Fruit fly (Drosophila melanogaster) whole organism, embryonic: Measurements from ENCODE around the gene Actbeta.

Experiments used
- C15 ChIP-seq: fragments of 200-800 bp; sonication (Bioruptor generic); IDR thresholded peaks from 3 replicates; pipeline ENCODE4 v1.3.6; 2022; ENCODE audit warnings: missing biosample characterization, missing genetic modification characterization
- CG10321 ChIP-seq: fragments of 200-800 bp; sonication (Bioruptor generic); IDR thresholded peaks from 2 replicates; pipeline ENCODE4 v1.3.6; 2022; ENCODE audit warnings: missing biosample characterization, missing genetic modification characterization
- CG10654 ChIP-seq: fragments of 200-800 bp; sonication (Bioruptor generic); optimal IDR thresholded peaks from 2 replicates; lab custom pipeline; 2016; ENCODE audit warnings: missing biosample characterization, missing genetic modification characterization
- CG1602 ChIP-seq: fragments of 200-800 bp; sonication (Bioruptor generic); optimal IDR thresholded peaks from 3 replicates; lab custom pipeline; 2016; ENCODE audit warnings: missing biosample characterization, missing genetic modification characterization
- CG1647 ChIP-seq: fragments of 200-800 bp; sonication (Bioruptor generic); optimal IDR thresholded peaks from 3 replicates; lab custom pipeline; 2016; ENCODE audit warnings: missing biosample characterization, missing genetic modification characterization
- CG17361 ChIP-seq: fragments of 200-800 bp; sonication (Bioruptor generic); IDR thresholded peaks from 3 replicates; pipeline ENCODE4 v1.3.6; 2022; ENCODE audit warnings: missing biosample characterization, missing genetic modification characterization
- CG17802 ChIP-seq: fragments of 200-800 bp; sonication (Bioruptor generic); optimal IDR thresholded peaks from 2 replicates; lab custom pipeline; 2018; ENCODE audit warnings: missing biosample characterization, mild to moderate bottlenecking, missing genetic modification characterization, moderate library complexity
- CG2199 ChIP-seq: fragments of 200-800 bp; sonication (Bioruptor generic); IDR thresholded peaks from 3 replicates; pipeline ENCODE4 v1.3.6; 2022; ENCODE audit warnings: missing biosample characterization, missing genetic modification characterization
- CG30431 ChIP-seq: fragments of 200-800 bp; sonication (Bioruptor generic); optimal IDR thresholded peaks from 2 replicates; lab custom pipeline; 2017; ENCODE audit warnings: missing biosample characterization, missing genetic modification characterization
- CG34224 ChIP-seq: fragments of 200-800 bp; sonication (Bioruptor generic); IDR thresholded peaks from 3 replicates; pipeline ENCODE4 v1.3.6; 2022; ENCODE audit warnings: missing biosample characterization, missing genetic modification characterization; ENCODE audit not compliant: partially characterized antibody
- CG4328 ChIP-seq: fragments of 200-800 bp; sonication (Bioruptor generic); optimal IDR thresholded peaks from 3 replicates; lab custom pipeline; 2017; ENCODE audit warnings: missing biosample characterization, missing genetic modification reagents, missing genetic modification characterization
- CG6791 ChIP-seq: fragments of 200-800 bp; sonication (Bioruptor generic); IDR thresholded peaks from 3 replicates; pipeline ENCODE4 v1.3.6; 2022; ENCODE audit warnings: missing biosample characterization, missing genetic modification characterization; ENCODE audit not compliant: partially characterized antibody
- CG9437 ChIP-seq: fragments of 200-800 bp; sonication (Bioruptor generic); optimal IDR thresholded peaks from 2 replicates; lab custom pipeline; 2018; ENCODE audit warnings: missing biosample characterization, mild to moderate bottlenecking, missing genetic modification characterization
- Dbx ChIP-seq: fragments of 200-800 bp; sonication (Bioruptor generic); IDR thresholded peaks from 3 replicates; pipeline ENCODE4 v1.3.6; 2022; ENCODE audit warnings: missing biosample characterization, missing genetic modification characterization
- HLH54F ChIP-seq: fragments of 200-800 bp; sonication (Bioruptor generic); optimal IDR thresholded peaks from 3 replicates; lab custom pipeline; 2016; ENCODE audit warnings: missing biosample characterization, missing genetic modification characterization
- Jarid2 ChIP-seq: fragments of 200-800 bp; sonication (Bioruptor generic); optimal IDR thresholded peaks from 3 replicates; lab custom pipeline; 2017; ENCODE audit warnings: mild to moderate bottlenecking, missing biosample characterization, missing genetic modification reagents, missing genetic modification characterization
- Myb ChIP-seq: fragments of 200-800 bp; sonication (Bioruptor generic); optimal IDR thresholded peaks from 2 replicates; lab custom pipeline; 2016; ENCODE audit warnings: missing biosample characterization, missing genetic modification characterization
- NC2α ChIP-seq: fragments of 200-800 bp; sonication (Bioruptor generic); optimal IDR thresholded peaks from 2 replicates; lab custom pipeline; 2016; ENCODE audit warnings: missing biosample characterization, missing genetic modification characterization
- Nf-YA ChIP-seq: fragments of 200-800 bp; sonication (Bioruptor generic); IDR thresholded peaks from 2 replicates; pipeline ENCODE4 v1.3.6; 2022; ENCODE audit warnings: missing biosample characterization, missing genetic modification characterization
- Nf-YB ChIP-seq: fragments of 200-800 bp; sonication (Bioruptor generic); optimal IDR thresholded peaks from 3 replicates; lab custom pipeline; 2019; ENCODE audit warnings: missing biosample characterization, mild to moderate bottlenecking, missing genetic modification characterization, moderate library complexity
- Nf-YC ChIP-seq: fragments of 200-800 bp; optimal IDR thresholded peaks from 3 replicates; lab custom pipeline; 2019; ENCODE audit warnings: missing biosample characterization, mild to moderate bottlenecking, missing genetic modification characterization, moderate library complexity
- Oaz ChIP-seq: fragments of 200-800 bp; sonication (Bioruptor generic); IDR thresholded peaks from 2 replicates; pipeline ENCODE4 v1.3.6; 2022; ENCODE audit warnings: missing biosample characterization, missing genetic modification characterization
- TFAM ChIP-seq: fragments of 200-800 bp; sonication (Bioruptor generic); optimal IDR thresholded peaks from 2 replicates; lab custom pipeline; 2017; ENCODE audit warnings: missing biosample characterization, missing genetic modification characterization, inconsistent platforms
- ap ChIP-seq: fragments of 200-800 bp; sonication (Bioruptor generic); IDR thresholded peaks from 2 replicates; pipeline ENCODE4 v1.3.6; 2022; ENCODE audit warnings: missing biosample characterization, missing genetic modification characterization
- ash1 ChIP-seq: fragments of 200-800 bp; sonication (Bioruptor generic); optimal IDR thresholded peaks from 2 replicates; lab custom pipeline; 2018; ENCODE audit warnings: missing biosample characterization, mild to moderate bottlenecking, missing genetic modification characterization
- cg ChIP-seq: fragments of 200-800 bp; sonication (Bioruptor generic); optimal IDR thresholded peaks from 3 replicates; lab custom pipeline; 2019; ENCODE audit warnings: missing biosample characterization, mild to moderate bottlenecking, missing genetic modification characterization, moderate library complexity
- da ChIP-seq: fragments of 200-800 bp; sonication (Bioruptor generic); optimal IDR thresholded peaks from 2 replicates; lab custom pipeline; 2016; ENCODE audit warnings: missing biosample characterization, missing genetic modification characterization
- danr ChIP-seq: fragments of 200-800 bp; sonication (Bioruptor generic); IDR thresholded peaks from 2 replicates; pipeline ENCODE4 v1.3.6; 2022; ENCODE audit warnings: missing biosample characterization, missing genetic modification characterization
- dmrt11E ChIP-seq: fragments of 200-800 bp; sonication (Bioruptor generic); optimal IDR thresholded peaks from 3 replicates; lab custom pipeline; 2018; ENCODE audit warnings: missing biosample characterization, mild to moderate bottlenecking, missing genetic modification characterization, moderate library complexity
- dmrt99B ChIP-seq: fragments of 200-800 bp; sonication (Bioruptor generic); optimal IDR thresholded peaks from 2 replicates; lab custom pipeline; 2018; ENCODE audit warnings: missing biosample characterization, mild to moderate bottlenecking, missing genetic modification characterization, moderate library complexity
- gsb-n ChIP-seq: fragments of 200-800 bp; sonication (Bioruptor generic); optimal IDR thresholded peaks from 3 replicates; lab custom pipeline; 2018; ENCODE audit warnings: missing biosample characterization, mild to moderate bottlenecking, missing genetic modification characterization
- hbn ChIP-seq: fragments of 200-800 bp; sonication (Bioruptor generic); IDR thresholded peaks from 2 replicates; pipeline ENCODE4 v1.3.6; 2022; ENCODE audit warnings: missing biosample characterization, missing genetic modification characterization; ENCODE audit not compliant: partially characterized antibody
- hth ChIP-seq: fragments of >200 bp; optimal IDR thresholded peaks from 2 replicates; lab custom pipeline; 2017; ENCODE audit warnings: inconsistent platforms
- lola ChIP-seq, 3 experiments: fragments of >200 bp in 2 of 3; fragments of 200-800 bp in 1 of 3; sonication (Bioruptor generic) in 1 of 3; optimal IDR thresholded peaks; 2 replicates each; lab custom pipeline; 2017 to 2019; ENCODE audit warnings: missing biosample characterization in 3 of 3, missing genetic modification characterization in 3 of 3, mild to moderate bottlenecking in 1 of 3, moderate library complexity in 1 of 3
- odd ChIP-seq: fragments of 200-800 bp; sonication (Bioruptor generic); optimal IDR thresholded peaks from 2 replicates; lab custom pipeline; 2017; ENCODE audit warnings: missing biosample characterization, mild to moderate bottlenecking, missing genetic modification characterization
- pho ChIP-seq: fragments of 200-800 bp; sonication (Bioruptor generic); optimal IDR thresholded peaks from 2 replicates; lab custom pipeline; 2016; ENCODE audit warnings: missing biosample characterization, missing genetic modification characterization
- sc ChIP-seq, 3 experiments: fragments of >200 bp in 2 of 3; fragments of 200-800 bp in 1 of 3; sonication (Bioruptor generic) in 1 of 3; optimal IDR thresholded peaks; 2 replicates in 2 of 3; 3 replicates in 1 of 3; lab custom pipeline; 2017; ENCODE audit warnings: mild to moderate bottlenecking in 1 of 3, missing biosample characterization in 1 of 3, missing genetic modification characterization in 1 of 3, missing genetic modification reagents in 1 of 3
- sens ChIP-seq: fragments of 200-800 bp; sonication (Bioruptor generic); peaks from one replicate; lab custom pipeline; 2016; ENCODE audit warnings: missing biosample characterization, missing genetic modification characterization
- sim ChIP-seq: fragments of 200-800 bp; sonication (Bioruptor generic); IDR thresholded peaks from 2 replicates; pipeline ENCODE4 v1.3.6; 2022; ENCODE audit warnings: missing biosample characterization, missing genetic modification characterization
- tap ChIP-seq: fragments of 200-800 bp; optimal IDR thresholded peaks from 3 replicates; lab custom pipeline; 2019; ENCODE audit warnings: missing biosample characterization, mild to moderate bottlenecking, missing genetic modification characterization, moderate library complexity
- trh ChIP-seq: fragments of 200-800 bp; sonication (Bioruptor generic); optimal IDR thresholded peaks from 2 replicates; lab custom pipeline; 2016; ENCODE audit warnings: missing biosample characterization, missing genetic modification characterization
- tx ChIP-seq: fragments of 200-800 bp; sonication (Bioruptor generic); optimal IDR thresholded peaks from 2 replicates; lab custom pipeline; 2016; ENCODE audit warnings: missing biosample characterization, missing genetic modification characterization
- wor ChIP-seq: fragments of 200-800 bp; sonication (Bioruptor generic); IDR thresholded peaks from 2 replicates; pipeline ENCODE4 v1.3.6; 2022; ENCODE audit warnings: missing biosample characterization, missing genetic modification characterization
- zf30C ChIP-seq: fragments of 200-800 bp; sonication (Bioruptor generic); optimal IDR thresholded peaks from 3 replicates; lab custom pipeline; 2018; ENCODE audit warnings: missing biosample characterization, mild to moderate bottlenecking, missing genetic modification characterization

Gene Actbeta

dm6 chr4:1112867-1113769 lies 28.5 kb upstream of the Actbeta start (continued):
- no peak for TF ChIP-seq cg (GFP tag; lab: Kevin White, UChicago)
- TF ChIP-seq hth = no peak
- peak; percentile 76 for TF ChIP-seq Myb (GFP tag; lab: Kevin White, UChicago)
- TF ChIP-seq hbn (GFP tag; lab: Robert Waterston, UW) = no peak
- TF ChIP-seq C15 (GFP tag; lab: Robert Waterston, UW) = peak; percentile 69; the same call in 2 of the 3 replicates
- TF ChIP-seq pho = peak; percentile 90
- peak; percentile 70 for TF ChIP-seq CG17802 (tag; lab: Kevin White, UChicago)

- TF ChIP-seq CG2199 (GFP tag; lab: Robert Waterston, UW) (peak; percentile 94), ap (GFP tag; lab: Robert Waterston, UW) (no peak), danr (no peak), HLH54F (GFP tag; lab: Kevin White, UChicago) (no peak), gsb-n (tag; lab: Kevin White, UChicago) (no peak), TFAM (GFP tag; lab: Kevin White, UChicago) (no peak), odd (GFP tag; lab: Kevin White, UChicago) (no peak), CG1647 (GFP tag; lab: Kevin White, UChicago) (no peak), CG34224 (no peak)
These were observed 21.5 kb upstream of the Actbeta start for dm6 chr4:1106114-1106513.

dm6 chr4:1097608-1098262 lies 13.1 kb upstream of the Actbeta start:
- TF ChIP-seq CG30431 (no peak), da (no peak), CG10654 (GFP tag; lab: Kevin White, UChicago) (no peak), Nf-YC (tag; lab: Kevin White, UChicago) (peak; percentile 98), dmrt99B (tag; lab: Kevin White, UChicago) (no peak), CG2199 (GFP tag; lab: Robert Waterston, UW) (peak; percentile 76; the same call in 2 of the 3 replicates), Jarid2 (peak; percentile 24), CG6791 (GFP tag; lab: Robert Waterston, UW) (no peak), sim (GFP tag; lab: Robert Waterston, UW) (no peak), Nf-YB (GFP tag; lab: Kevin White, UChicago) (peak; percentile 99), NC2α (GFP tag; lab: Kevin White, UChicago) (no peak), CG1602 (GFP tag; lab: Kevin White, UChicago) (no peak), tx (GFP tag; lab: Kevin White, UChicago) (no peak), CG10321 (peak; percentile 85), ash1 (GFP tag; lab: Kevin White, UChicago) (no peak), trh (no peak), Oaz (GFP tag; lab: Robert Waterston, UW) (no peak), Nf-YA (GFP tag; lab: Robert Waterston, UW) (peak; percentile 79)

- TF ChIP-seq sens (GFP tag; lab: Kevin White, UChicago) = peak; percentile 84
- no peak for TF ChIP-seq wor (GFP tag; lab: Robert Waterston, UW)
- TF ChIP-seq tap (tag; lab: Kevin White, UChicago) = no peak
- TF ChIP-seq dmrt11E (tag; lab: Kevin White, UChicago) = peak; percentile 53
- TF ChIP-seq Nf-YC (tag; lab: Kevin White, UChicago) = peak; percentile 8
- no peak for TF ChIP-seq sc (optimal IDR thresholded peaks at IDR 0.05; lab: Kevin White, UChicago)
- TF ChIP-seq sc (GFP tag; optimal IDR thresholded peaks at IDR 0.05; lab: Kevin White, UChicago) = peak; percentile 19
- TF ChIP-seq zf30C (GFP tag; lab: Kevin White, UChicago) = peak; percentile 53
- TF ChIP-seq CG2199 (GFP tag; lab: Robert Waterston, UW) = peak; percentile 12; the same call in 1 of the 3 replicates
- TF ChIP-seq Nf-YB (GFP tag; lab: Kevin White, UChicago) = peak; percentile 20
- no peak for TF ChIP-seq Dbx (GFP tag; lab: Robert Waterston, UW)
- no peak for TF ChIP-seq CG9437 (GFP tag; lab: Kevin White, UChicago)
- TF ChIP-seq CG17361 (GFP tag; lab: Robert Waterston, UW) = peak; percentile 55; the same call in 2 of the 3 replicates
- peak in 1 of 3 experiments; percentile 44 for TF ChIP-seq lola (GFP tag; optimal IDR thresholded peaks at IDR 0.05; lab: Kevin White, UChicago)
- no peak for TF ChIP-seq CG4328 (GFP tag; lab: Kevin White, UChicago)
These were observed 8.8 kb upstream of the Actbeta start for dm6 chr4:1093446-1093845.
